Worm (Caenorhabditis elegans) whole organism, mixed stage, embryonic: ENCODE data around the gene Y57G11B.8.

ENCODE experiments used
- bed-3 ChIP-seq: fragments of 200-800 bp; sonication (Bioruptor generic); optimal IDR thresholded peaks from 3 replicates; lab custom pipeline; 2018; ENCODE audit warnings: mild to moderate bottlenecking, missing genetic modification characterization, moderate library complexity, missing compliant biosample characterization
- blmp-1 ChIP-seq: fragments of 150-350 bp; optimal IDR thresholded peaks from 2 replicates; lab custom pipeline; 2014; ENCODE audit warnings: missing biosample characterization, missing genetic modification characterization
- ceh-43 ChIP-seq: fragments of 200-800 bp; sonication (Bioruptor generic); optimal IDR thresholded peaks from 2 replicates; lab custom pipeline; 2018; ENCODE audit warnings: mild to moderate bottlenecking, missing genetic modification characterization, moderate library complexity, missing compliant biosample characterization
- ceh-83 ChIP-seq: fragments of 200-800 bp; sonication (Bioruptor generic); optimal IDR thresholded peaks from 2 replicates; lab custom pipeline; 2018; ENCODE audit warnings: mild to moderate bottlenecking, missing genetic modification characterization, missing compliant biosample characterization
- ces-1 ChIP-seq: fragments of 150-350 bp; optimal IDR thresholded peaks from 2 replicates; lab custom pipeline; 2014; ENCODE audit warnings: missing biosample characterization, missing genetic modification reagents, missing genetic modification characterization
- elt-1 ChIP-seq: sonication (generic microtip); optimal IDR thresholded peaks from 2 replicates; lab custom pipeline; 2017; ENCODE audit warnings: missing genetic modification characterization, mild to moderate bottlenecking, missing compliant biosample characterization, antibody characterized with exemption, moderate library complexity, borderline replicate concordance; ENCODE audit not compliant: insufficient read depth
- flh-1 ChIP-seq: fragments of 200-800 bp; sonication (Bioruptor generic); optimal IDR thresholded peaks from 2 replicates; lab custom pipeline; 2018; ENCODE audit warnings: mild to moderate bottlenecking, missing genetic modification characterization, moderate library complexity, missing compliant biosample characterization
- ham-2 ChIP-seq: fragments of 200-800 bp; sonication (Bioruptor generic); optimal IDR thresholded peaks from 2 replicates; lab custom pipeline; 2018; ENCODE audit warnings: mild to moderate bottlenecking, missing genetic modification characterization, missing compliant biosample characterization
- hlh-1 ChIP-seq: fragments of 150-350 bp; optimal IDR thresholded peaks from 2 replicates; lab custom pipeline; 2014; ENCODE audit warnings: missing biosample characterization, missing genetic modification reagents, missing genetic modification characterization
- lin-13 ChIP-seq: fragments of 150-350 bp; optimal IDR thresholded peaks from 2 replicates; lab custom pipeline; 2014; ENCODE audit warnings: missing biosample characterization, missing genetic modification characterization
- lin-32 ChIP-seq: fragments of 200-800 bp; sonication (Bioruptor generic); optimal IDR thresholded peaks from 2 replicates; lab custom pipeline; 2018; ENCODE audit warnings: mild to moderate bottlenecking, missing genetic modification characterization, missing compliant biosample characterization
- lsy-2 ChIP-seq: fragments of 150-350 bp; optimal IDR thresholded peaks from 2 replicates; lab custom pipeline; 2014; ENCODE audit warnings: missing biosample characterization, missing genetic modification characterization
- mab-5 ChIP-seq: fragments of 150-350 bp; optimal IDR thresholded peaks from 2 replicates; lab custom pipeline; 2014; ENCODE audit warnings: missing biosample characterization, missing genetic modification characterization
- mep-1 ChIP-seq: fragments of 150-350 bp; optimal IDR thresholded peaks from 2 replicates; lab custom pipeline; 2017; ENCODE audit warnings: missing biosample characterization, missing genetic modification reagents, missing genetic modification characterization, inconsistent platforms
- mls-2 ChIP-seq: sonication (generic microtip); optimal IDR thresholded peaks from 2 replicates; lab custom pipeline; 2016; ENCODE audit warnings: mild to moderate bottlenecking, missing genetic modification characterization, moderate library complexity, missing compliant biosample characterization
- nhr-12 ChIP-seq: fragments of 150-350 bp; optimal IDR thresholded peaks from 2 replicates; lab custom pipeline; 2014; ENCODE audit warnings: missing biosample characterization, missing genetic modification characterization
- nhr-237 ChIP-seq: fragments of 150-350 bp; optimal IDR thresholded peaks from 2 replicates; lab custom pipeline; 2014; ENCODE audit warnings: missing biosample characterization, missing genetic modification characterization
- nhr-28 ChIP-seq: fragments of 150-350 bp; optimal IDR thresholded peaks from 2 replicates; lab custom pipeline; 2014; ENCODE audit warnings: missing biosample characterization, missing genetic modification characterization
- nhr-76 ChIP-seq: sonication (generic microtip); optimal IDR thresholded peaks from 2 replicates; lab custom pipeline; 2017; ENCODE audit warnings: missing biosample characterization, missing genetic modification characterization
- pha-4 ChIP-seq: fragments of 150-350 bp; optimal IDR thresholded peaks from 2 replicates; lab custom pipeline; 2018; ENCODE audit warnings: missing biosample characterization, missing genetic modification reagents, missing genetic modification characterization
- sem-2 ChIP-seq: fragments of 200-800 bp; sonication (Bioruptor generic); optimal IDR thresholded peaks from 2 replicates; lab custom pipeline; 2018; ENCODE audit warnings: mild to moderate bottlenecking, missing genetic modification characterization, missing compliant biosample characterization
- snpc-4 ChIP-seq: fragments of 150-350 bp; optimal IDR thresholded peaks from 2 replicates; lab custom pipeline; 2014; ENCODE audit warnings: missing biosample characterization, missing genetic modification characterization
- sptf-1 ChIP-seq: sonication (generic microtip); optimal IDR thresholded peaks from 2 replicates; lab custom pipeline; 2017; ENCODE audit warnings: mild to moderate bottlenecking, missing genetic modification characterization, moderate library complexity, missing compliant biosample characterization
- tbx-8 ChIP-seq: fragments of 200-800 bp; sonication (Bioruptor generic); optimal IDR thresholded peaks from 2 replicates; lab custom pipeline; 2018; ENCODE audit warnings: mild to moderate bottlenecking, missing genetic modification characterization, moderate library complexity, missing compliant biosample characterization
- unc-120 ChIP-seq: sonication (generic microtip); optimal IDR thresholded peaks from 2 replicates; lab custom pipeline; 2017; ENCODE audit warnings: missing genetic modification characterization, missing compliant biosample characterization; ENCODE audit not compliant: poor library complexity, severe bottlenecking
- unc-39 ChIP-seq: fragments of 150-350 bp; optimal IDR thresholded peaks from 2 replicates; lab custom pipeline; 2014; ENCODE audit warnings: missing biosample characterization, missing genetic modification characterization
- unc-62 ChIP-seq: fragments of 150-350 bp; optimal IDR thresholded peaks from 2 replicates; lab custom pipeline; 2014; ENCODE audit warnings: missing biosample characterization, missing genetic modification reagents, missing genetic modification characterization

Gene Y57G11B.8

DNA sequence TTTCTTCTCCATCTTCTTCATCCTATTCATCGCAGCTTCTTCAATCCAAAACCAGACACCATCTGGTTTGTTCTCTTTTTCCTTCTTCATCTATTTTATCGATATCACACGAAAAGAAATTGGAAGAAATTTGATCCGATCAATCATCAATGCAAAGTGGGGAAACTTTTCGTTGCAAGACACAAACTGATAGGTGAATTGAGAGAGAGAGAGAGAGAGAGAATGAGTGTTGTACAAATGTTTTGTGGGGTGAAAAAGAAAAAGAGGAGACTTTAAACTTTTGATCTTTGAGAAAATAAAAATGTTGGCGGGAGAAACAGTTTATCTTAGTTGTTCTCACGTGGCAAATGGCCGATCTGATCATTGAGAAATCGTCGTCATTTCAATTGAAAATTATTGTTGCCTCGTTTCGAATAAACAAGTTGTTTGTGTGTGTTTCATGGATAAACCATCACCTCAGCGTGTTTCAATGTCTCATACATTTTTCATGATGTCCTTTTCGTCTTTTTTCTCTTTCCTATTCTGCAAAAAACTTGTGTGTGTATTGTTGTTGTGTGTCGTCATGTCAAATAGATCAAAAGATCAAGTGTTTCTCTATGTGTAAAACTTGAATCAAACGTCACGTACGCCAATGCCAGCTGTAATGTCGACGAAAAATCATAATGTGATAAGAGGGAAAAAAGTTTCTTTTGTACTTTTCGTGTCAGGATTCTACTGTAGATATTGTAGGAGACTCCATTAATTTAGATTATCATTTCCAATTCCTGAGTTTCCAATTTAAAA is 34.2 kb upstream of the Y57G11B.8 start:
- TF ChIP-seq lin-13 (tag; lab: Kevin White, UChicago) (no peak), lin-32 (no peak), nhr-237 (tag; lab: Kevin White, UChicago) (peak; percentile 31), unc-39 (tag; lab: Kevin White, UChicago) (no peak), unc-62 (GFP tag; lab: Kevin White, UChicago) (peak; percentile 64), mab-5 (peak; percentile 24), unc-120 (tag; lab: Kevin White, UChicago) (peak; percentile 51), mep-1 (tag; lab: Kevin White, UChicago) (no peak), nhr-76 (tag; lab: Kevin White, UChicago) (no peak)
- TF ChIP-seq, all 35 proteins: peak for 4

DNA sequence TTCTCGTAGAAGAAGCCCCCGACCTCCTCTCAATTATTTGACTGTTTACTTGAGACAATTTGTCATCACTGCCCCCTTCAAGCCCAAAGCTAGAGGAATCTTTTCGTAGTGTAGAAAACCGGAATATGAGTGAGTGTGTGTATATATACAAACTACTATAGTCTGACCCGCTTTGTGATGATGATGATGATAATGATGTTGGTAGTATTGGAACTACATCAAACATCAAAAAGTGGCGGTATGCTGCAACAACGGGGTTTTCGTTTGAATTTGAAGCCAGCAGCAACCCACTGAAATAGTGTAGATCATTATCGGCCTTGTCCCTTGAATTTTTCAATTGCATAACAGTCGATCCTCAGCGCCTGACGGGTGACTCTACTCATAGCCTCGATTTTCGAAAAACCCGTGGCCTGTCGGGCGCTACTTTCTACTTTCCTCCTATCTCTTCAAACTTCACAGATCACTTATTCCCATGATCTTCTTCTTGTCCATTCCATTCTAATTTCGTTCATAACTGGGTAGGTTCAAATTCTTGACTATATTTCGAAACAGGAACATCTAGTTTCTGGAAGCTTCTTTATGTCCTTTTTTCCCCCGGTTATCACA is 33.5 kb upstream of the Y57G11B.8 start:
- TF ChIP-seq elt-1, result peak; percentile 31
- TF ChIP-seq lsy-2, result no peak
- TF ChIP-seq, all 35 proteins: peak for 1

DNA sequence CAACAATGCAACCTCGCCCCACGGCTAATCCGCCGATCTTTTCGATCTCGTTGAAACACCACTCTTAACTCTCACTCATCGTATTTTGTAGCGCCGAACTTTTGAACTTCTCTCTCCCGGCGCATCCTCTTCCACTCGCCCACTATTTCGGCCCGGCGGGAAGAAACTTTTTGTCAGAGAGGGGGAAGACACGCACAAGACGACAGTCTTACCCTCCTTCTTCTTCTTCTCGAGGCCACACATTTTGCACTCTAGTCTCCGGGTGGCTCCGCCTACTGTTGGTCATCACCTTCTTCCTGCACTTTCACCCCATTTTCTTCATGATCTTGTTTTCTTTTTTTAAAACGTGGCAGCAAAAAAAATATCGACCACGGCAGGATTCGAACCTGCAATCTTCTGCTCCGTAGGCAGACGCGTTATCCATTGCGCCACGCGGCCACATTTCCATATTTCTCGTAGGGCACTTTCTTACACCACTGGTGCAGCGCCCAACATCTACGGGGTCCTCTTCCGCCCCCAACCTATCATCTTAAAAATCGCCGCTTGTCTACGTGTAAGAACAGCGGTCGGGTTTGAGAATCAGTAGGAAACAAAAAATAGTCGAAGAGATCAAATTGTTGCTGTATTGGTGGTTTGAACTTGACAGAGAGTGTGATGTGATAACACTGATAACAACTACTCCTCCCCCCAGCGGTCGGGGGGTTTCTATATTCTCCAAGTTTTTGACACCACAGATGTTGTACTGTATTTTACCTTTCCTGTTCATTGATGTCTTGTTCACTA is 32.6 kb upstream of the Y57G11B.8 start:
- no peak for TF ChIP-seq bed-3 (GFP tag; lab: Kevin White, UChicago)
- peak; percentile 10 for TF ChIP-seq pha-4 (tag; lab: Kevin White, UChicago)
- no peak for TF ChIP-seq sem-2 (GFP tag; lab: Kevin White, UChicago)
- TF ChIP-seq ham-2 (GFP tag; lab: Kevin White, UChicago), result peak; percentile 36
- TF ChIP-seq ces-1 (GFP tag; lab: Kevin White, UChicago), result no peak
- TF ChIP-seq unc-62 (GFP tag; lab: Kevin White, UChicago), result peak; percentile 3
- TF ChIP-seq mls-2 (tag; lab: Kevin White, UChicago), result no peak
- no peak for TF ChIP-seq mab-5
- TF ChIP-seq mep-1 (tag; lab: Kevin White, UChicago), result peak; percentile 25
- peak; percentile 76 for TF ChIP-seq blmp-1 (tag; lab: Kevin White, UChicago)
- TF ChIP-seq nhr-12 (tag; lab: Kevin White, UChicago), result no peak
- TF ChIP-seq lsy-2, result no peak
- peak; percentile 3 for TF ChIP-seq hlh-1
- TF ChIP-seq nhr-237 (tag; lab: Kevin White, UChicago), result peak; percentile 63
- TF ChIP-seq tbx-8 (GFP tag; lab: Kevin White, UChicago), result no peak
- TF ChIP-seq nhr-76 (tag; lab: Kevin White, UChicago), result no peak
- peak; percentile 19 for TF ChIP-seq unc-120 (tag; lab: Kevin White, UChicago)
- TF ChIP-seq lin-13 (tag; lab: Kevin White, UChicago), result peak; percentile 18
- no peak for TF ChIP-seq sptf-1 (tag; lab: Kevin White, UChicago)
- TF ChIP-seq elt-1, result no peak

DNA sequence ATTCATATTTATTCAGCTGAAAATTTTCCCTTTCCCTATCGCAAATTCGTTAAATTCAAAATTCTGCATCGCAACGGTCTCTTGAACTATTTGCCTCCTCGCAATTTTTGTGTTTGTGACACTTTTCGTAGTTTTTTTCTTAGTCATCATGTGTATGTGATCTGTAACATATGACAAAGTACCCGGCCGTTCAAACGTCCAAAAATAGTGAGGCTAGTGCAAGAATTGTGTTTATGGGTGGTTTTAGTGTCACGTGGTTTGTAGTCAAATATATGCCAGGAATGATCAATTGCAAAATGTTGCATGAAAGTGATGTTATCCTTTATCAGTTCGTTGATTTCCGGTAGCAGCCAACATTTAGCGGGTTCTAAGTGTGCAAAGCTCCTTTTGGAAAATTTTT is 31.3 kb upstream of the Y57G11B.8 start:
- TF ChIP-seq unc-120 (tag; lab: Kevin White, UChicago), result no peak

DNA sequence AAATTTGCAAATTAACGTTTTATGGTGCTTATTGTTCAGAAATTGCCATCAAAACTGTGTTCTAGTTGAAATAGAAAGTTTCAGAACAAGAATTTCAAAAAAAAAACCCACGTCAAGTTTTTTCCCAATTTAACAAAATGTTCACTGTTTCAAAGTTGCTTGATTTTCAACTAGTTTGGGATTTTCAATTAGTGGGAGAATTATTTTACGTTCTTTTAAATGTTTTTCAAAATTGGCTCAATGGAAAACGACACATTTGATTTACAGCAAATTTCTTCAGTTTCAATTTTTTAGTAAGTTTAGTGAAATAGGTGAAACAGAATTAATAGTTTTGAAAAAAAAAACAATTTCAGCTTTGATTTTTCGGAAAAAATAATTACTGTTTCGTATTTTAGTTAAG is 30.1 kb upstream of the Y57G11B.8 start:
- TF ChIP-seq nhr-28 (tag; lab: Kevin White, UChicago), result no peak
- TF ChIP-seq snpc-4 (tag; lab: Kevin White, UChicago), result no peak
- no peak for TF ChIP-seq sptf-1 (tag; lab: Kevin White, UChicago)
- no peak for TF ChIP-seq flh-1 (GFP tag; lab: Kevin White, UChicago)

DNA sequence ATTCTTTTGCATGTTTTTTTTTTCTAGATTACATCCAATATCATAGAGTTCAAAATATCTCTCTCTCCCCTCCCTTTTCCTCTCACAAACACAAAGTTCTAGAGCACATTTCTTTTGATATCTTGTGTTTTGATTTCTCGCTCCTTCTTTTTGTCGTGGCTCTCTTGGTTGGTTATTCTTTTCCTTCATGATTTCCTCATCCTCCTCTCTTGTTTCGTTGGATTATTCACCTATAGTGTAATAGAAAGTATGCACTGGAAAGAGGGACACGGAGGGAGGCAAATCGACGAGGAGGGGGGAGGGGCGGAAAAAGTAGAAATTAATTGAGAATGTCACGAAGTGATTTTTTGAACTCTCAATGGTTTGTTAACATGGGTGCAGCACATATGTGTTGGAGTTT is 28.0 kb upstream of the Y57G11B.8 start:
- TF ChIP-seq pha-4 (tag; lab: Kevin White, UChicago), result no peak
- TF ChIP-seq mab-5, result no peak
- no peak for TF ChIP-seq ceh-43 (GFP tag; lab: Kevin White, UChicago)
- no peak for TF ChIP-seq hlh-1
- no peak for TF ChIP-seq ceh-83 (GFP tag; lab: Kevin White, UChicago)
- peak; percentile 41 for TF ChIP-seq unc-62 (GFP tag; lab: Kevin White, UChicago)
- TF ChIP-seq unc-120 (tag; lab: Kevin White, UChicago), result peak; percentile 53
- TF ChIP-seq nhr-237 (tag; lab: Kevin White, UChicago), result no peak
- TF ChIP-seq, all 35 proteins: peak for 2
